Worm (Caenorhabditis elegans): Measurements from ENCODE around the gene ubc-23.

- TF ChIP-seq flt-1 (GFP tag; IDR thresholded peaks at IDR 0.05) (peak; percentile 99), cog-1 (tag; optimal IDR thresholded peaks at IDR 0.05) (peak; percentile 93), T22C8.4 (GFP tag; IDR thresholded peaks at IDR 0.05) (peak; percentile 97), ref-1 (GFP tag; conservative IDR thresholded peaks at IDR 0.05) (peak; percentile 96), ztf-23 (GFP tag; IDR thresholded peaks at IDR 0.05) (peak; percentile 98), med-1 (GFP tag; optimal IDR thresholded peaks at IDR 0.05; ENCODE audit: insufficient read depth) (peak; percentile 86), tab-1 (GFP tag; IDR thresholded peaks at IDR 0.05) (peak; percentile 98), ztf-29 (GFP tag; IDR thresholded peaks at IDR 0.05) (peak; percentile 97), klf-2 (GFP tag; conservative IDR thresholded peaks at IDR 0.05) (peak; percentile 95)
These were observed 8.2 kb upstream of the ubc-23 start, which contains the start of gene C28G1.2 for ce11 chrX:8835887-8836348.
